Fruit fly (Drosophila melanogaster): ENCODE data around the gene Bro.

The Bro gene

dm6 chr3L:1609611-1610010 lies 38.1 kb upstream of the Bro start:
- peak; percentile 9 for TF ChIP-seq Sox14 (GFP tag; optimal IDR thresholded peaks at IDR 0.05)
- TF ChIP-seq eg (GFP tag; IDR thresholded peaks at IDR 0.05) = peak; percentile 43; the same call in 2 of the 3 replicates
- no peak for TF ChIP-seq CG8632 (GFP tag; optimal IDR thresholded peaks at IDR 0.05)
- peak; percentile 21 for TF ChIP-seq net (GFP tag; optimal IDR thresholded peaks at IDR 0.05)
- TF ChIP-seq CG15336 (GFP tag; IDR thresholded peaks at IDR 0.05) = peak; percentile 46; the same call in 1 of the 2 replicates
- TF ChIP-seq svp (GFP tag) = peak; percentile 52
- TF ChIP-seq Hr4 (GFP tag; optimal IDR thresholded peaks at IDR 0.05) = peak; percentile 42
- no peak for TF ChIP-seq CG6792 (GFP tag; optimal IDR thresholded peaks at IDR 0.05)
- no peak for TF ChIP-seq fd85E (GFP tag; optimal IDR thresholded peaks at IDR 0.05)
- TF ChIP-seq acj6 (GFP tag; optimal IDR thresholded peaks at IDR 0.05) = peak; percentile 11
- TF ChIP-seq CG3032 (tag; optimal IDR thresholded peaks at IDR 0.05) = no peak
- TF ChIP-seq Sox15 (GFP tag; optimal IDR thresholded peaks at IDR 0.05) = no peak
- peak; percentile 38 for TF ChIP-seq CG32006 (GFP tag; optimal IDR thresholded peaks at IDR 0.05)
- peak; percentile 19; the same call in 1 of the 2 replicates for TF ChIP-seq Gug (GFP tag; IDR thresholded peaks at IDR 0.05)
- peak; percentile 19 for TF ChIP-seq CG10631 (GFP tag; optimal IDR thresholded peaks at IDR 0.05)
- TF ChIP-seq Lpt (GFP tag; optimal IDR thresholded peaks at IDR 0.05) = peak; percentile 23
- TF ChIP-seq spab (GFP tag; optimal IDR thresholded peaks at IDR 0.05) = no peak
- TF ChIP-seq CG10669 (GFP tag; optimal IDR thresholded peaks at IDR 0.05) = no peak
- TF ChIP-seq CG6854 (GFP tag; optimal IDR thresholded peaks at IDR 0.05) = no peak
- TF ChIP-seq CG6163 (GFP tag; IDR thresholded peaks at IDR 0.05) = no peak
- TF ChIP-seq pdm3 (GFP tag; optimal IDR thresholded peaks at IDR 0.05) = no peak
- TF ChIP-seq dsx (GFP tag; optimal IDR thresholded peaks at IDR 0.05; ENCODE audit: poor library complexity, severe bottlenecking) = peak; percentile 38
- TF ChIP-seq Eip78C (GFP tag) = peak; percentile 77
- TF ChIP-seq CG9139 (GFP tag; optimal IDR thresholded peaks at IDR 0.05) = no peak
- peak; percentile 20 for TF ChIP-seq achi (GFP tag; optimal IDR thresholded peaks at IDR 0.05)
- TF ChIP-seq OdsH (GFP tag; optimal IDR thresholded peaks at IDR 0.05) = no peak
- peak; percentile 6 for TF ChIP-seq CG3919 (GFP tag; optimal IDR thresholded peaks at IDR 0.05)
- TF ChIP-seq CG11294 (GFP tag; IDR thresholded peaks at IDR 0.05) = no peak; the same call in 1 of the 2 replicates
- TF ChIP-seq Hr38 (GFP tag; optimal IDR thresholded peaks at IDR 0.05) = no peak
- peak; percentile 28; the same call in 1 of the 3 replicates for TF ChIP-seq CG8119 (GFP tag; IDR thresholded peaks at IDR 0.05)
- no peak for TF ChIP-seq ss (GFP tag; optimal IDR thresholded peaks at IDR 0.05)
- TF ChIP-seq lz (GFP tag; optimal IDR thresholded peaks at IDR 0.05) = no peak
- TF ChIP-seq Eip75B (GFP tag; optimal IDR thresholded peaks at IDR 0.05) = no peak

dm6 chr3L:1614465-1615084 lies 33.1 kb upstream of the Bro start:
- no peak for TF ChIP-seq achi (GFP tag; optimal IDR thresholded peaks at IDR 0.05)
- no peak for TF ChIP-seq Hr39 (GFP tag; optimal IDR thresholded peaks at IDR 0.05)
- TF ChIP-seq svp (GFP tag) = peak; percentile 57

- TF ChIP-seq esn (GFP tag; optimal IDR thresholded peaks at IDR 0.05) (no peak), CG11294 (GFP tag; IDR thresholded peaks at IDR 0.05) (no peak), CG8119 (GFP tag; IDR thresholded peaks at IDR 0.05) (no peak), dac (GFP tag; optimal IDR thresholded peaks at IDR 0.05) (no peak), Sox102F (GFP tag; optimal IDR thresholded peaks at IDR 0.05) (no peak), acj6 (GFP tag; optimal IDR thresholded peaks at IDR 0.05) (no peak), Ets96B (tag; optimal IDR thresholded peaks at IDR 0.05) (no peak), CG10669 (GFP tag; optimal IDR thresholded peaks at IDR 0.05) (no peak), fd59A (GFP tag; optimal IDR thresholded peaks at IDR 0.05) (no peak), Hr39 (GFP tag; optimal IDR thresholded peaks at IDR 0.05) (no peak), dsx (GFP tag; optimal IDR thresholded peaks at IDR 0.05; ENCODE audit: poor library complexity, severe bottlenecking) (no peak), Eip93F (GFP tag; optimal IDR thresholded peaks at IDR 0.05) (no peak), Hr4 (GFP tag; optimal IDR thresholded peaks at IDR 0.05) (no peak)
These were observed 32.0 kb upstream of the Bro start, which contains the start of gene CG12105 for dm6 chr3L:1615701-1616100. TSS of gene CG12105 (minus strand) at chr3L:1615801.
